Worm (Caenorhabditis elegans): Measurements from ENCODE around the gene Y56A3A.33.

Y56A3A.33 gene

ce11 chrIII:12009764-12010163 is 7.0 kb upstream of the Y56A3A.33 start:
- TF ChIP-seq ama-1 (optimal IDR thresholded peaks at IDR 0.05) (no peak), B0310.2 (tag; optimal IDR thresholded peaks at IDR 0.05) (no peak), F13C5.2 (tag; optimal IDR thresholded peaks at IDR 0.05) (no peak), aly-1 (tag; optimal IDR thresholded peaks at IDR 0.05) (no peak), tbx-37 (GFP tag; conservative IDR thresholded peaks at IDR 0.05) (no peak), ceh-36 (tag; optimal IDR thresholded peaks at IDR 0.05) (no peak), hnd-1 (tag; optimal IDR thresholded peaks at IDR 0.05) (no peak), tra-4 (tag; optimal IDR thresholded peaks at IDR 0.05) (no peak), hmg-4 (GFP tag; optimal IDR thresholded peaks at IDR 0.05) (no peak), ets-7 (tag; optimal IDR thresholded peaks at IDR 0.05) (no peak), scrt-1 (GFP tag; IDR thresholded peaks at IDR 0.05) (no peak), ceh-13 (GFP tag; optimal IDR thresholded peaks at IDR 0.05) (no peak), pes-1 (GFP tag; IDR thresholded peaks at IDR 0.05) (no peak)

DNA sequence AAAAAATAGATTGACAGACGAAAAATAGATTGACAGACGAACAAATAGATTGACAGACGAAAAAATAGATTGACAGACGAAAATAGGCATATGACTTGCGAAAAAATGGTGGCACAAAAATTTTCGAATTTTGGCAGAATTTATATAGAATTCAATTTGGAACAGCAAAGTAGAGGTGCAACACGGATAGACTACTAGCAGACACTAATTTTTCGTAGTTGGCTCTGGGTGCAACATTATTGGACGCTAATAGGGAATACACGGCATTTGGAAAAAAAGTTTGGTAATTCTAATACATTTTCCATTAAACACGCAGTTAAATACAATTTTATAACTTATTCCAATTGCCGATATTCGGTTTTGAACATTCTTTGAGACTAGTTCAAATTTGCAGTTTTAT is 6.6 kb upstream of the Y56A3A.33 start:
- TF ChIP-seq hmg-4 (GFP tag; optimal IDR thresholded peaks at IDR 0.05) = no peak
- no peak for TF ChIP-seq tbx-11 (GFP tag; IDR thresholded peaks at IDR 0.05)
- no peak for TF ChIP-seq ama-1 (optimal IDR thresholded peaks at IDR 0.05)
- no peak for TF ChIP-seq tbx-37 (GFP tag; conservative IDR thresholded peaks at IDR 0.05)
- TF ChIP-seq B0310.2 (tag; optimal IDR thresholded peaks at IDR 0.05) = no peak

DNA sequence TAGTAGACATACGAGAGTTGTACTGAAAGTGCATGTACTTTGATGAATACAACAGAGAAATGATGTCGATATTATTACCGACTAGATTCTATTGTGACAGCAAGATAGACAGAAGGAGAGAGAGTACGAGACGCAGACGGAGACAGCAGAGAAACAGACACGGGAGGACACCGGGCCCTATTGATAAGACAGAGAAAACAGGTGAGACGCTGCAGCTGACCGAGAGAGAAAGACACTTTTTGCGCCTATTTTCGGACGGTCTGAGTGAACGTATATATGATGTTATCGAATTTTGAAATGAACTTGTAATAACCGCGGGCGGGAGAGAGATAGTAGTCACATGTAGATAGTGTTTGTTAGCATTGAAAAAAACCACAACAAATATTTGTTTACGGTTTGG is 514 bp upstream of the Y56A3A.33 start:
- TF ChIP-seq B0310.2 (tag; optimal IDR thresholded peaks at IDR 0.05) (no peak), aly-1 (tag; optimal IDR thresholded peaks at IDR 0.05) (no peak)

DNA sequence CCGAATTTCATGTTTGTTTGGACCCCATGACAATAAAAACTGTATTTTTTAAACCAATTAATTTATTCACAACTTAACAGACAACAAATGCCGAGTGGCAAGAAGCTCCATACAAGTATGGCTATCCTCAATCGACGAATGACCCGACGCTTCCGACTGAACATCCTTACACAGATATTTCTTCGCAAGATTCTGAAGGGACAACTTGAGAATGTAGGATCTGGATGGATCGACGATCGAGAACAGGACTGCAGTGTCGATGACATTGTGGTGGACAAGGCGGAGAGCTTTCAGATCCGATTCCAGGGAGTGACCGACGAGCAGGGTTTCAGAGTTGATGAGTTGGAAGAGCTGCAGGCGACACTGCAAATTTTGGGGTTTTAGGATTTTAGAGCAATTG is 3.2 kb downstream of the Y56A3A.33 start:
- no peak for TF ChIP-seq hmg-4 (GFP tag; optimal IDR thresholded peaks at IDR 0.05)
- TF ChIP-seq aly-1 (tag; optimal IDR thresholded peaks at IDR 0.05) = no peak
- no peak for TF ChIP-seq ceh-36 (tag; optimal IDR thresholded peaks at IDR 0.05)
- no peak for TF ChIP-seq hmbx-1 (tag; optimal IDR thresholded peaks at IDR 0.05)
- no peak for TF ChIP-seq flt-1 (GFP tag; IDR thresholded peaks at IDR 0.05)
- no peak for TF ChIP-seq B0310.2 (tag; optimal IDR thresholded peaks at IDR 0.05)
- no peak for TF ChIP-seq tbx-11 (GFP tag; IDR thresholded peaks at IDR 0.05)
- no peak for TF ChIP-seq ama-1 (optimal IDR thresholded peaks at IDR 0.05)
- TF ChIP-seq ets-7 (tag; optimal IDR thresholded peaks at IDR 0.05) = no peak

- TF ChIP-seq B0310.2 (tag; optimal IDR thresholded peaks at IDR 0.05) (no peak), sea-1 (GFP tag; conservative IDR thresholded peaks at IDR 0.05) (no peak), tbx-11 (GFP tag; IDR thresholded peaks at IDR 0.05) (no peak), hnd-1 (tag; optimal IDR thresholded peaks at IDR 0.05) (no peak)
These were observed 7.0 kb downstream of the Y56A3A.33 start for ce11 chrIII:11995783-11996182.

ce11 chrIII:11991654-11992292 is 11.0 kb downstream of the Y56A3A.33 start:
- no peak for TF ChIP-seq aly-1 (tag; optimal IDR thresholded peaks at IDR 0.05)
- no peak for TF ChIP-seq ama-1 (optimal IDR thresholded peaks at IDR 0.05)
- no peak for TF ChIP-seq tbx-37 (GFP tag; conservative IDR thresholded peaks at IDR 0.05)
- TF ChIP-seq ceh-36 (tag; optimal IDR thresholded peaks at IDR 0.05) = no peak
- no peak for TF ChIP-seq scrt-1 (GFP tag; IDR thresholded peaks at IDR 0.05)
- no peak for TF ChIP-seq tbx-11 (GFP tag; IDR thresholded peaks at IDR 0.05)
- TF ChIP-seq hnd-1 (tag; optimal IDR thresholded peaks at IDR 0.05) = no peak
- no peak for TF ChIP-seq hmbx-1 (tag; optimal IDR thresholded peaks at IDR 0.05)
- TF ChIP-seq flt-1 (GFP tag; IDR thresholded peaks at IDR 0.05) = no peak
- TF ChIP-seq F13C5.2 (tag; optimal IDR thresholded peaks at IDR 0.05) = no peak
- TF ChIP-seq ceh-13 (GFP tag; optimal IDR thresholded peaks at IDR 0.05) = no peak
- TF ChIP-seq B0310.2 (tag; optimal IDR thresholded peaks at IDR 0.05) = no peak

ce11 chrIII:11989823-11990222 is 12.9 kb downstream of the Y56A3A.33 start, which contains the start of gene wah-1:
wah-1 (plus strand) TSS chrIII:11990167.
- no peak for TF ChIP-seq F13C5.2 (tag; optimal IDR thresholded peaks at IDR 0.05)

- TF ChIP-seq hmbx-1 (tag; optimal IDR thresholded peaks at IDR 0.05) (no peak), F13C5.2 (tag; optimal IDR thresholded peaks at IDR 0.05) (no peak), ets-7 (tag; optimal IDR thresholded peaks at IDR 0.05) (no peak), hnd-1 (tag; optimal IDR thresholded peaks at IDR 0.05) (no peak), ama-1 (optimal IDR thresholded peaks at IDR 0.05) (no peak), B0310.2 (tag; optimal IDR thresholded peaks at IDR 0.05) (no peak), aly-1 (tag; optimal IDR thresholded peaks at IDR 0.05) (no peak), hmg-4 (GFP tag; optimal IDR thresholded peaks at IDR 0.05) (no peak), scrt-1 (GFP tag; IDR thresholded peaks at IDR 0.05) (no peak), tbx-11 (GFP tag; IDR thresholded peaks at IDR 0.05) (no peak), ceh-13 (GFP tag; optimal IDR thresholded peaks at IDR 0.05) (no peak), ceh-36 (tag; optimal IDR thresholded peaks at IDR 0.05) (no peak), pes-1 (GFP tag; IDR thresholded peaks at IDR 0.05) (no peak), flt-1 (GFP tag; IDR thresholded peaks at IDR 0.05) (no peak), tra-4 (tag; optimal IDR thresholded peaks at IDR 0.05) (no peak), sea-1 (GFP tag; conservative IDR thresholded peaks at IDR 0.05) (no peak), tbx-37 (GFP tag; conservative IDR thresholded peaks at IDR 0.05) (no peak)
These were observed 17.7 kb downstream of the Y56A3A.33 start for ce11 chrIII:11985066-11985465.

DNA sequence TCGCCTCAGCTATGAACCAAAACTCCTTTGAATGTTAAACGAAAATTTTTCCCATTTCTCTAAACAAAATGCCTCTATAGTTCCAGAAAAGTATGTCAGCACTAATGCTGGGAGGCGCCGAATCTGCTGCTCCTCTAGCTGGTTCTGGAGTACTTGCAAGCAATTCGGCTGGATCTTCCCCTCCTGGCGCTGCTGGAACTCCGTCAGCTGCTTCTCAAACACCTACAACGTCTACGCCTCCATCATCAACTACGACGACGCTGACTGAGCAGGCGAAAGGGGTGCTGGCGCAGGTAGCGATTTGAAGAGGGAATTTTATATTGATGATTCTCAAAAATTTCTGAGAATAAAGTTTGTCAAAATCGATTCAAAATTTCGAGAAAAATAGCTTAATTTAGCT is 20.3 kb downstream of the Y56A3A.33 start:
- TF ChIP-seq sea-1 (GFP tag; conservative IDR thresholded peaks at IDR 0.05) = no peak
- TF ChIP-seq ceh-13 (GFP tag; optimal IDR thresholded peaks at IDR 0.05) = no peak
- no peak for TF ChIP-seq ets-7 (tag; optimal IDR thresholded peaks at IDR 0.05)
- TF ChIP-seq ceh-36 (tag; optimal IDR thresholded peaks at IDR 0.05) = no peak
- no peak for TF ChIP-seq flt-1 (GFP tag; IDR thresholded peaks at IDR 0.05)
